Worm (Caenorhabditis elegans): ENCODE data around the gene mxl-2.

The mxl-2 gene

ce11 chrIII:180963-181362, 7.0 kb downstream of the mxl-2 start, which contains the start of gene F40G9.5:
Gene F40G9.5, plus strand, starts transcription at chrIII:181263.
- TF ChIP-seq bed-3 (GFP tag; optimal IDR thresholded peaks at IDR 0.05) (no peak), nhr-237 (tag; optimal IDR thresholded peaks at IDR 0.05) (no peak), M03D4.4 (tag; optimal IDR thresholded peaks at IDR 0.05) (no peak), mab-5 (tag; optimal IDR thresholded peaks at IDR 0.05) (no peak), ces-1 (GFP tag; optimal IDR thresholded peaks at IDR 0.05) (no peak), flh-1 (GFP tag; optimal IDR thresholded peaks at IDR 0.05) (no peak), elt-3 (tag; optimal IDR thresholded peaks at IDR 0.05) (no peak), sptf-1 (tag; optimal IDR thresholded peaks at IDR 0.05) (no peak), nhr-2 (tag; optimal IDR thresholded peaks at IDR 0.05) (no peak), tbx-8 (GFP tag; optimal IDR thresholded peaks at IDR 0.05) (no peak), unc-39 (tag; optimal IDR thresholded peaks at IDR 0.05) (no peak), ceh-83 (GFP tag; optimal IDR thresholded peaks at IDR 0.05) (no peak), nhr-12 (tag; optimal IDR thresholded peaks at IDR 0.05) (no peak), lsy-2 (tag; optimal IDR thresholded peaks at IDR 0.05) (no peak), zip-8 (tag; optimal IDR thresholded peaks at IDR 0.05) (no peak), lin-32 (GFP tag; optimal IDR thresholded peaks at IDR 0.05) (no peak), ztf-11 (tag; optimal IDR thresholded peaks at IDR 0.05) (no peak), drap-1 (GFP tag; optimal IDR thresholded peaks at IDR 0.05) (no peak), lin-13 (tag; optimal IDR thresholded peaks at IDR 0.05) (no peak)

ce11 chrIII:179123-179592, 8.8 kb downstream of the mxl-2 start, which contains the start of gene F40G9.6:
Gene F40G9.6, plus strand, starts transcription at chrIII:179542.
- no peak for TF ChIP-seq hlh-1 (tag; optimal IDR thresholded peaks at IDR 0.05)
- TF ChIP-seq zip-8 (tag; optimal IDR thresholded peaks at IDR 0.05), result peak; percentile 67
- TF ChIP-seq lin-13 (tag; optimal IDR thresholded peaks at IDR 0.05), result no peak
- TF ChIP-seq lin-32 (GFP tag; optimal IDR thresholded peaks at IDR 0.05), result no peak
- peak; percentile 60 for TF ChIP-seq cnd-1 (tag; optimal IDR thresholded peaks at IDR 0.05)
- no peak for TF ChIP-seq nhr-76 (tag; optimal IDR thresholded peaks at IDR 0.05)
- no peak for TF ChIP-seq ces-1 (GFP tag; optimal IDR thresholded peaks at IDR 0.05)
- TF ChIP-seq mls-2 (tag; optimal IDR thresholded peaks at IDR 0.05), result peak; percentile 38
- no peak for TF ChIP-seq flh-1 (GFP tag; optimal IDR thresholded peaks at IDR 0.05)
- no peak for TF ChIP-seq ceh-39 (tag; optimal IDR thresholded peaks at IDR 0.05)
- no peak for TF ChIP-seq nhr-28 (tag; optimal IDR thresholded peaks at IDR 0.05)
- TF ChIP-seq nhr-2 (tag; optimal IDR thresholded peaks at IDR 0.05), result peak; percentile 32
- TF ChIP-seq lsy-2 (tag; optimal IDR thresholded peaks at IDR 0.05), result no peak

- TF ChIP-seq elt-3 (tag; optimal IDR thresholded peaks at IDR 0.05) (no peak), tbx-8 (GFP tag; optimal IDR thresholded peaks at IDR 0.05) (peak; percentile 23)
Measured at ce11 chrIII:178126-178525, 9.8 kb downstream of the mxl-2 start.

ce11 chrIII:177715-178114, 10.2 kb downstream of the mxl-2 start, which contains the start of gene F40G9.14:
Gene F40G9.14, minus strand, starts transcription at chrIII:177815.
- TF ChIP-seq ham-2 (GFP tag; optimal IDR thresholded peaks at IDR 0.05) (no peak), zip-8 (tag; optimal IDR thresholded peaks at IDR 0.05) (no peak), nhr-237 (tag; optimal IDR thresholded peaks at IDR 0.05) (no peak), ces-1 (GFP tag; optimal IDR thresholded peaks at IDR 0.05) (no peak), ceh-39 (tag; optimal IDR thresholded peaks at IDR 0.05) (no peak), tbx-8 (GFP tag; optimal IDR thresholded peaks at IDR 0.05) (no peak), nhr-2 (tag; optimal IDR thresholded peaks at IDR 0.05) (no peak), sptf-1 (tag; optimal IDR thresholded peaks at IDR 0.05) (no peak), drap-1 (GFP tag; optimal IDR thresholded peaks at IDR 0.05) (no peak), sem-2 (GFP tag; optimal IDR thresholded peaks at IDR 0.05) (no peak), nhr-28 (tag; optimal IDR thresholded peaks at IDR 0.05) (no peak), mls-2 (tag; optimal IDR thresholded peaks at IDR 0.05) (no peak), lsy-2 (tag; optimal IDR thresholded peaks at IDR 0.05) (no peak), lin-32 (GFP tag; optimal IDR thresholded peaks at IDR 0.05) (no peak), blmp-1 (tag; optimal IDR thresholded peaks at IDR 0.05) (no peak), nhr-76 (tag; optimal IDR thresholded peaks at IDR 0.05) (no peak)

ce11 chrIII:175733-176132, 12.2 kb downstream of the mxl-2 start, which contains the start of gene clec-148:
Gene clec-148, minus strand, starts transcription at chrIII:175833.
- TF ChIP-seq nhr-12 (tag; optimal IDR thresholded peaks at IDR 0.05) (no peak), zip-8 (tag; optimal IDR thresholded peaks at IDR 0.05) (no peak), hlh-1 (tag; optimal IDR thresholded peaks at IDR 0.05) (no peak)

ce11 chrIII:173501-173900, 14.4 kb downstream of the mxl-2 start, which contains the start of gene F40G9.19:
Gene F40G9.19, plus strand, starts transcription at chrIII:173801.
- no peak for TF ChIP-seq bed-3 (GFP tag; optimal IDR thresholded peaks at IDR 0.05)
- TF ChIP-seq ceh-83 (GFP tag; optimal IDR thresholded peaks at IDR 0.05), result no peak
- TF ChIP-seq drap-1 (GFP tag; optimal IDR thresholded peaks at IDR 0.05), result no peak
- no peak for TF ChIP-seq cnd-1 (tag; optimal IDR thresholded peaks at IDR 0.05)
- no peak for TF ChIP-seq lin-13 (tag; optimal IDR thresholded peaks at IDR 0.05)
- no peak for TF ChIP-seq flh-1 (GFP tag; optimal IDR thresholded peaks at IDR 0.05)
- TF ChIP-seq unc-120 (tag; optimal IDR thresholded peaks at IDR 0.05; ENCODE audit: poor library complexity, severe bottlenecking), result no peak
- TF ChIP-seq pha-4 (tag; optimal IDR thresholded peaks at IDR 0.05), result no peak
- TF ChIP-seq zip-8 (tag; optimal IDR thresholded peaks at IDR 0.05), result no peak
- no peak for TF ChIP-seq sptf-1 (tag; optimal IDR thresholded peaks at IDR 0.05)
- no peak for TF ChIP-seq M03D4.4 (tag; optimal IDR thresholded peaks at IDR 0.05)
- TF ChIP-seq elt-1 (tag; optimal IDR thresholded peaks at IDR 0.05; ENCODE audit: borderline replicate concordance, insufficient read depth), result no peak

All from whole organism, mixed stage, embryonic.